Worm (Caenorhabditis elegans): ENCODE measurements around the gene tag-151.
A peak's percentile ranks its signal among the peaks of the same experiment; 100 is the strongest.

Gene tag-151

ce11 chrII:4710120-4710519 is at the start of gene tag-151:
Gene tag-151 (plus strand): TSS chrII:4710277.
- no peak for TF ChIP-seq ztf-29 (GFP tag; IDR thresholded peaks at IDR 0.05)
- no peak for TF ChIP-seq tab-1 (GFP tag; IDR thresholded peaks at IDR 0.05)
- no peak for TF ChIP-seq T22C8.4 (GFP tag; IDR thresholded peaks at IDR 0.05)
- no peak for TF ChIP-seq med-1 (GFP tag; optimal IDR thresholded peaks at IDR 0.05; ENCODE audit: insufficient read depth)
- TF ChIP-seq cog-1 (tag; optimal IDR thresholded peaks at IDR 0.05): no peak
- TF ChIP-seq ztf-23 (GFP tag; IDR thresholded peaks at IDR 0.05): no peak
- TF ChIP-seq ref-1 (GFP tag; conservative IDR thresholded peaks at IDR 0.05): no peak
- no peak for TF ChIP-seq klf-2 (GFP tag; conservative IDR thresholded peaks at IDR 0.05)
- no peak for TF ChIP-seq flt-1 (GFP tag; IDR thresholded peaks at IDR 0.05)

- no peak for TF ChIP-seq T22C8.4 (GFP tag; IDR thresholded peaks at IDR 0.05)
- no peak for TF ChIP-seq cog-1 (tag; optimal IDR thresholded peaks at IDR 0.05)
- TF ChIP-seq tab-1 (GFP tag; IDR thresholded peaks at IDR 0.05): no peak
- TF ChIP-seq ref-1 (GFP tag; conservative IDR thresholded peaks at IDR 0.05): no peak
- no peak for TF ChIP-seq ztf-23 (GFP tag; IDR thresholded peaks at IDR 0.05)
- TF ChIP-seq klf-2 (GFP tag; conservative IDR thresholded peaks at IDR 0.05): no peak
- TF ChIP-seq ztf-29 (GFP tag; IDR thresholded peaks at IDR 0.05): no peak
- TF ChIP-seq flt-1 (GFP tag; IDR thresholded peaks at IDR 0.05): no peak
- TF ChIP-seq med-1 (GFP tag; optimal IDR thresholded peaks at IDR 0.05; ENCODE audit: insufficient read depth): no peak
These were observed 48.8 kb upstream of the tag-151 start, which contains the start of gene T05A7.13 for ce11 chrII:4661278-4661677. Gene T05A7.13 (minus strand): TSS chrII:4661378.

- TF ChIP-seq T22C8.4 (GFP tag; IDR thresholded peaks at IDR 0.05) (no peak), tab-1 (GFP tag; IDR thresholded peaks at IDR 0.05) (no peak), ref-1 (GFP tag; conservative IDR thresholded peaks at IDR 0.05) (no peak), klf-2 (GFP tag; conservative IDR thresholded peaks at IDR 0.05) (no peak), flt-1 (GFP tag; IDR thresholded peaks at IDR 0.05) (no peak), ztf-23 (GFP tag; IDR thresholded peaks at IDR 0.05) (no peak), ztf-29 (GFP tag; IDR thresholded peaks at IDR 0.05) (no peak), cog-1 (tag; optimal IDR thresholded peaks at IDR 0.05) (no peak), med-1 (GFP tag; optimal IDR thresholded peaks at IDR 0.05; ENCODE audit: insufficient read depth) (no peak)
These were observed 46.9 kb upstream of the tag-151 start, which contains the start of gene T05A7.12 for ce11 chrII:4663186-4663585. Gene T05A7.12 (minus strand): TSS chrII:4663286.

ce11 chrII:4665359-4665758 is 44.7 kb upstream of the tag-151 start, which contains the start of gene T05A7.11:
Gene T05A7.11 (minus strand): TSS chrII:4665459.
- no peak for TF ChIP-seq T22C8.4 (GFP tag; IDR thresholded peaks at IDR 0.05)
- no peak for TF ChIP-seq ztf-29 (GFP tag; IDR thresholded peaks at IDR 0.05)
- TF ChIP-seq flt-1 (GFP tag; IDR thresholded peaks at IDR 0.05): no peak
- TF ChIP-seq med-1 (GFP tag; optimal IDR thresholded peaks at IDR 0.05; ENCODE audit: insufficient read depth): no peak
- TF ChIP-seq cog-1 (tag; optimal IDR thresholded peaks at IDR 0.05): no peak
- no peak for TF ChIP-seq ref-1 (GFP tag; conservative IDR thresholded peaks at IDR 0.05)
- no peak for TF ChIP-seq klf-2 (GFP tag; conservative IDR thresholded peaks at IDR 0.05)
- TF ChIP-seq ztf-23 (GFP tag; IDR thresholded peaks at IDR 0.05): no peak
- no peak for TF ChIP-seq tab-1 (GFP tag; IDR thresholded peaks at IDR 0.05)

ce11 chrII:4667572-4667971 is 42.5 kb upstream of the tag-151 start, which contains the start of gene fut-5:
Gene fut-5 (minus strand): TSS chrII:4667672.
- TF ChIP-seq flt-1 (GFP tag; IDR thresholded peaks at IDR 0.05) (no peak), cog-1 (tag; optimal IDR thresholded peaks at IDR 0.05) (no peak), ztf-23 (GFP tag; IDR thresholded peaks at IDR 0.05) (no peak), T22C8.4 (GFP tag; IDR thresholded peaks at IDR 0.05) (no peak), klf-2 (GFP tag; conservative IDR thresholded peaks at IDR 0.05) (no peak), ref-1 (GFP tag; conservative IDR thresholded peaks at IDR 0.05) (no peak), tab-1 (GFP tag; IDR thresholded peaks at IDR 0.05) (no peak), med-1 (GFP tag; optimal IDR thresholded peaks at IDR 0.05; ENCODE audit: insufficient read depth) (no peak), ztf-29 (GFP tag; IDR thresholded peaks at IDR 0.05) (no peak)

DNA sequence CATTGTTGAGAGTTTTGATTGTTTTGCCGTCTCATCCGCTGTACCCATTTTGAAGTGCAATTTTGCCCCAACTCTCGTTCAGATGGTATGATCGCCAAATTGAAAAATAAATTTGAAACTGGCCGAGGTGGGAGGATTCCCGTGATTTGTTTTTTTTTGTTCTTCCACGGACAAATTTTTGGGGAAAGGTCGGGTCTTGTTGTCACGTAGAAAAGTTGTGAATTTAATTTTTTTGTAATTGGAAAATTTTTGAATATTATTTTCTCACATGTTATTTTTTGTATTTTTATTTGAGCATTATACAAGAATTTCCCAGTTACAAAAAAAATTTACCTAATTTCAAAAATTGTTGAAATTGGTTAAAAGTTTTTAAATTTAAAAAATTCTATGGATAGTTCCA is 38.4 kb upstream of the tag-151 start, which contains the start of gene T05A7.6:
Gene T05A7.6 (minus strand): TSS at position 101 of the 400 bp plus-strand sequence.
- TF ChIP-seq med-1 (GFP tag; optimal IDR thresholded peaks at IDR 0.05; ENCODE audit: insufficient read depth) (no peak), flt-1 (GFP tag; IDR thresholded peaks at IDR 0.05) (no peak), ztf-29 (GFP tag; IDR thresholded peaks at IDR 0.05) (no peak), cog-1 (tag; optimal IDR thresholded peaks at IDR 0.05) (no peak), ztf-23 (GFP tag; IDR thresholded peaks at IDR 0.05) (no peak), T22C8.4 (GFP tag; IDR thresholded peaks at IDR 0.05) (no peak), tab-1 (GFP tag; IDR thresholded peaks at IDR 0.05) (no peak), klf-2 (GFP tag; conservative IDR thresholded peaks at IDR 0.05) (no peak), ref-1 (GFP tag; conservative IDR thresholded peaks at IDR 0.05) (no peak)

DNA sequence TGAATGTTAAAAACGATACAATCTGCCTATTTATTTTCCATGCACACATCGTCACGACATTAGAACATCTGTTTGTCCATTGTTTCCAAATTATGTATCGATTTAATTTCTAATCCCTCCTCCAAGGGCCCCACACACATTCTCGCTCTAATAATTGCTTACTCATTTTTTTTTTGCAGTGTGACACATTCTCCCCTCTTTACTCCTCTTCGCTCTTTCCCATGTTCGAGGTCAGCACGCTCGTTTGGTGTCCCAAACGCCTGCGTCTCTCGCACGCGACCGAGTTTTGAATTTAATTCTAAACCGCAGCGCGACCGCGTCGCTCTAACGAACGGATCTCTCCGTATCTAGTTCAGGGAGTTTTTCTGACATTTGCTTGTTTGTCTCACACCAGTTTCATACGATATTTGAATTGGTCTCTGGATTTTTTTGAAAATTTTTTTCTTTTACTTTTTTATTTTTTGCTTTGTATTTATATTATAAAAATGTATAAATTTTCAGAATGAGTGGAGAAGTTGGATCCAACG is 37.4 kb upstream of the tag-151 start, which contains the start of the genes clec-140 and hmg-11:
Gene clec-140 (plus strand): TSS at position 477 of the 527 bp plus-strand sequence.
Gene hmg-11 (plus strand): TSS at position 502 of the 527 bp plus-strand sequence.
- no peak for TF ChIP-seq med-1 (GFP tag; optimal IDR thresholded peaks at IDR 0.05; ENCODE audit: insufficient read depth)
- no peak for TF ChIP-seq ref-1 (GFP tag; conservative IDR thresholded peaks at IDR 0.05)
- no peak for TF ChIP-seq klf-2 (GFP tag; conservative IDR thresholded peaks at IDR 0.05)
- no peak for TF ChIP-seq tab-1 (GFP tag; IDR thresholded peaks at IDR 0.05)
- TF ChIP-seq ztf-23 (GFP tag; IDR thresholded peaks at IDR 0.05): 0 out of 2 replicates have a peak, but pooled peaks have one; percentile 52
- TF ChIP-seq cog-1 (tag; optimal IDR thresholded peaks at IDR 0.05): peak; percentile 66
- 0 out of 2 replicates have a peak, but pooled peaks have one; percentile 37 for TF ChIP-seq flt-1 (GFP tag; IDR thresholded peaks at IDR 0.05)
- TF ChIP-seq T22C8.4 (GFP tag; IDR thresholded peaks at IDR 0.05): peak; percentile 52
- no peak for TF ChIP-seq ztf-29 (GFP tag; IDR thresholded peaks at IDR 0.05)

DNA sequence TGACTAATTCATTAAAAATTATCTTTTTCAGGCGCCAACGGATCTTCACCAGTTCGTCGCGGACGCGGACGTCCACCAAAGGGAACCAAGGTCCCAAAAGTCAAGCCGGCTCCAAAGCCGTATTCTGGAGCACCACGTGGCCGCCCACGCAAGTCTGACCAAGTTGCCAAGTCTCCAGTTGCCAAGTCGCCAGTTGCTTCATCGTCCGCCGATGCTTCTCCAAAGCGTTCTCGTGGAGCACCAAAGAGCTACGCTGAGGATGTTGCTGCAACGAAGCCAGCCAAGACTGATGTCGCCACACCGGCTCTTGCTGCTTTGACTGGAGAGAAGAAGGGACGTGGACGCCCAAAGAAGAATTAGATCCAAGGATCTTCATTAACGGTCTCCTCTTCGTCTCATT is 36.8 kb upstream of the tag-151 start:
- no peak for TF ChIP-seq ref-1 (GFP tag; conservative IDR thresholded peaks at IDR 0.05)
- no peak for TF ChIP-seq tab-1 (GFP tag; IDR thresholded peaks at IDR 0.05)
- TF ChIP-seq med-1 (GFP tag; optimal IDR thresholded peaks at IDR 0.05; ENCODE audit: insufficient read depth): no peak
- no peak for TF ChIP-seq klf-2 (GFP tag; conservative IDR thresholded peaks at IDR 0.05)
- TF ChIP-seq ztf-23 (GFP tag; IDR thresholded peaks at IDR 0.05): no peak
- TF ChIP-seq T22C8.4 (GFP tag; IDR thresholded peaks at IDR 0.05): no peak
- TF ChIP-seq cog-1 (tag; optimal IDR thresholded peaks at IDR 0.05): no peak
- TF ChIP-seq flt-1 (GFP tag; IDR thresholded peaks at IDR 0.05): no peak
- TF ChIP-seq ztf-29 (GFP tag; IDR thresholded peaks at IDR 0.05): no peak

DNA sequence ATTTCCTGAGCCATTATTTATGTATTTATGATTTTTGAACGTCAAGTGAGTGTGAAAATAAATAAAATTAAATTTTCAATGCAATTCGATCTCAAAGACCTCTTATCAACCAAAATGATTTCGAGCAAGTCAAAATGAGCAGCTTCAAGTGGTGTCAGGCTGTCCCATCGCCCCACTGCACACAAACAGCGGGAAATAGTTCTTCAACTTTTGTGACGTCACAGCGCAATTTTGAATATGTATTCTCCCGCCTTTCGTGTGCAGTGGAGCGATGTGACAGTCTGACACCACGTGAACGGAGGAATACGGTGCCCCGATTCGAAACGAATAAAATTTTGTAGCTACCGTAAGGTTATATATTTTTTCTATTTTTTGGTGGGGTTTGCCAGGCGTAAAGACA is 36.4 kb upstream of the tag-151 start:
- TF ChIP-seq klf-2 (GFP tag; conservative IDR thresholded peaks at IDR 0.05) (no peak), tab-1 (GFP tag; IDR thresholded peaks at IDR 0.05) (no peak), ztf-29 (GFP tag; IDR thresholded peaks at IDR 0.05) (no peak), ztf-23 (GFP tag; IDR thresholded peaks at IDR 0.05) (no peak), cog-1 (tag; optimal IDR thresholded peaks at IDR 0.05) (no peak), T22C8.4 (GFP tag; IDR thresholded peaks at IDR 0.05) (no peak), flt-1 (GFP tag; IDR thresholded peaks at IDR 0.05) (no peak), ref-1 (GFP tag; conservative IDR thresholded peaks at IDR 0.05) (no peak), med-1 (GFP tag; optimal IDR thresholded peaks at IDR 0.05; ENCODE audit: insufficient read depth) (no peak)
